Fruit fly (Drosophila melanogaster): Measurements from ENCODE around the gene Pus1.

The Pus1 gene

dm6 chr3R:20558106-20558489 lies 34.4 kb downstream of the Pus1 start (continued):
- TF ChIP-seq Myb (GFP tag; optimal IDR thresholded peaks at IDR 0.05) (no peak), Eip74EF (GFP tag; optimal IDR thresholded peaks at IDR 0.05) (no peak), cad (GFP tag; optimal IDR thresholded peaks at IDR 0.05) (no peak), Hr78 (GFP tag; optimal IDR thresholded peaks at IDR 0.05) (no peak), Elba2 (GFP tag; optimal IDR thresholded peaks at IDR 0.05) (no peak), CG6791 (GFP tag; IDR thresholded peaks at IDR 0.05; ENCODE audit: partially characterized antibody) (peak; percentile 61), CG4404 (GFP tag; IDR thresholded peaks at IDR 0.05) (no peak), stwl (tag; optimal IDR thresholded peaks at IDR 0.05) (peak; percentile 20), bcd (GFP tag; optimal IDR thresholded peaks at IDR 0.05) (no peak), oc (tag; optimal IDR thresholded peaks at IDR 0.05) (no peak), tup (GFP tag; optimal IDR thresholded peaks at IDR 0.05) (no peak), Hey (tag; optimal IDR thresholded peaks at IDR 0.05) (no peak), Ravus (GFP tag; IDR thresholded peaks at IDR 0.05) (no peak), Oaz (GFP tag; IDR thresholded peaks at IDR 0.05) (no peak), pzg (GFP tag; optimal IDR thresholded peaks at IDR 0.05) (peak; percentile 76), CG12769 (tag; optimal IDR thresholded peaks at IDR 0.05) (no peak), CG4854 (GFP tag; optimal IDR thresholded peaks at IDR 0.05) (no peak), CG12155 (GFP tag; optimal IDR thresholded peaks at IDR 0.05) (no peak), CG11085 (GFP tag; IDR thresholded peaks at IDR 0.05) (0 out of 2 replicates have a peak, but pooled peaks have one; percentile 8), CG2875 (GFP tag; optimal IDR thresholded peaks at IDR 0.05) (peak; percentile 1), CG2116 (GFP tag; optimal IDR thresholded peaks at IDR 0.05) (peak; percentile 3), ftz-f1 (GFP tag; optimal IDR thresholded peaks at IDR 0.05) (no peak), fd96Cb (tag; optimal IDR thresholded peaks at IDR 0.05) (no peak), kay (GFP tag; optimal IDR thresholded peaks at IDR 0.05) (no peak), seq (GFP tag; IDR thresholded peaks at IDR 0.05) (no peak), trem (tag; optimal IDR thresholded peaks at IDR 0.05) (no peak), Doc3 (GFP tag; IDR thresholded peaks at IDR 0.05; ENCODE audit: partially characterized antibody) (peak; percentile 53), CG1647 (GFP tag; optimal IDR thresholded peaks at IDR 0.05) (no peak), CG2712 (tag; optimal IDR thresholded peaks at IDR 0.05) (no peak), CG15269 (tag; optimal IDR thresholded peaks at IDR 0.05) (no peak), lola (GFP tag; optimal IDR thresholded peaks at IDR 0.05) (peak in 1 of 3 experiments; percentile 43), vfl (GFP tag; optimal IDR thresholded peaks at IDR 0.05) (no peak), CG17328 (GFP tag; IDR thresholded peaks at IDR 0.05) (peak; percentile 27), CG15073 (GFP tag; optimal IDR thresholded peaks at IDR 0.05) (no peak), CG18599 (GFP tag; optimal IDR thresholded peaks at IDR 0.05) (no peak), cg (GFP tag; optimal IDR thresholded peaks at IDR 0.05) (no peak), Usf (GFP tag; optimal IDR thresholded peaks at IDR 0.05) (no peak), CG3281 (GFP tag; optimal IDR thresholded peaks at IDR 0.05) (no peak), CG43689 (GFP tag; IDR thresholded peaks at IDR 0.05) (no peak), zfh2 (GFP tag; optimal IDR thresholded peaks at IDR 0.05) (peak; percentile 7), p53 (GFP tag; optimal IDR thresholded peaks at IDR 0.05) (peak; percentile 42), pho (GFP tag; optimal IDR thresholded peaks at IDR 0.05) (no peak), usp (GFP tag; optimal IDR thresholded peaks at IDR 0.05) (no peak), CG9437 (GFP tag; optimal IDR thresholded peaks at IDR 0.05) (peak; percentile 13), yki (optimal IDR thresholded peaks at IDR 0.05) (no peak), sima (GFP tag; optimal IDR thresholded peaks at IDR 0.05) (no peak), dati (GFP tag; IDR thresholded peaks at IDR 0.05) (no peak), BEAF-32 (GFP tag; optimal IDR thresholded peaks at IDR 0.05) (peak; percentile 70), Dip2 (GFP tag; IDR thresholded peaks at IDR 0.05) (no peak), CG3163 (GFP tag; optimal IDR thresholded peaks at IDR 0.05) (no peak), ci (GFP tag; IDR thresholded peaks at IDR 0.05) (peak; percentile 59), CG7271 (tag; optimal IDR thresholded peaks at IDR 0.05) (no peak)

Measured in whole organism, embryonic.